Worm (Caenorhabditis elegans) whole organism, mixed stage, embryonic: ENCODE measurements around the gene clx-1.

ENCODE experiments used
- M03D4.4 ChIP-seq: sonication (generic microtip); optimal IDR thresholded peaks from 2 replicates; lab custom pipeline; 2017; ENCODE audit warnings: mild to moderate bottlenecking, missing genetic modification characterization, missing compliant biosample characterization
- ces-1 ChIP-seq: fragments of 150-350 bp; optimal IDR thresholded peaks from 2 replicates; lab custom pipeline; 2014; ENCODE audit warnings: missing biosample characterization, missing genetic modification reagents, missing genetic modification characterization
- elt-1 ChIP-seq: sonication (generic microtip); optimal IDR thresholded peaks from 2 replicates; lab custom pipeline; 2017; ENCODE audit warnings: missing genetic modification characterization, mild to moderate bottlenecking, missing compliant biosample characterization, antibody characterized with exemption, moderate library complexity, borderline replicate concordance; ENCODE audit not compliant: insufficient read depth
- lin-32 ChIP-seq: fragments of 200-800 bp; sonication (Bioruptor generic); optimal IDR thresholded peaks from 2 replicates; lab custom pipeline; 2018; ENCODE audit warnings: mild to moderate bottlenecking, missing genetic modification characterization, missing compliant biosample characterization
- nhr-12 ChIP-seq: fragments of 150-350 bp; optimal IDR thresholded peaks from 2 replicates; lab custom pipeline; 2014; ENCODE audit warnings: missing biosample characterization, missing genetic modification characterization
- nhr-237 ChIP-seq: fragments of 150-350 bp; optimal IDR thresholded peaks from 2 replicates; lab custom pipeline; 2014; ENCODE audit warnings: missing biosample characterization, missing genetic modification characterization
- pha-4 ChIP-seq: fragments of 150-350 bp; optimal IDR thresholded peaks from 2 replicates; lab custom pipeline; 2018; ENCODE audit warnings: missing biosample characterization, missing genetic modification reagents, missing genetic modification characterization
- sptf-1 ChIP-seq: sonication (generic microtip); optimal IDR thresholded peaks from 2 replicates; lab custom pipeline; 2017; ENCODE audit warnings: mild to moderate bottlenecking, missing genetic modification characterization, moderate library complexity, missing compliant biosample characterization
- unc-62 ChIP-seq: fragments of 150-350 bp; optimal IDR thresholded peaks from 2 replicates; lab custom pipeline; 2014; ENCODE audit warnings: missing biosample characterization, missing genetic modification reagents, missing genetic modification characterization

DNA sequence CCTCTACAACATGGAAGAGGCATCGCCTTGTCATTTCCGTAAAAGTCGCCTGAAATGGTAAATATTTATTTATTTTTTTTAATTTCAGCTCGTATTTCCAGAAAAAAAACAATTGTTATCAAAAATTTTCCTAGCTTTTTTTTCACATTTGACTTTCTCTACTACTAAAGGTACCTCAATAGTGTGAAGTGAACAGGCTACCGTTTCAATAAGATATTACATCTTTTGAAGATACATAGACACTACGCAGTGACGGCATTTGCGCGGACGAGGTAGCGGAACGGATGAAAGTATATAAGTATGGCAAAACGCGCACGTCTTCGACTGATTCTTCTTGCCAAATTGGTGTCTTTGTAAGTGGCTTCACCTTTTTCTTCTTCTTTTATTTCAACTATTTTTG, 18.7 kb downstream of the clx-1 start, which contains the start of gene col-14:
- TF ChIP-seq nhr-12 (tag; lab: Kevin White, UChicago) = no peak
- no peak for TF ChIP-seq M03D4.4
- no peak for TF ChIP-seq pha-4 (tag; lab: Kevin White, UChicago)
- TF ChIP-seq sptf-1 (tag; lab: Kevin White, UChicago) = no peak
- TF ChIP-seq elt-1 (tag; lab: Kevin White, UChicago) = no peak
- TF ChIP-seq ces-1 (GFP tag; lab: Kevin White, UChicago) = no peak
- TF ChIP-seq unc-62 (GFP tag; lab: Kevin White, UChicago) = no peak
- no peak for TF ChIP-seq lin-32 (GFP tag; lab: Kevin White, UChicago)
- TF ChIP-seq nhr-237 (tag; lab: Kevin White, UChicago) = no peak
